Worm (Caenorhabditis elegans) whole organism, L3 larva: Measurements from ENCODE around the gene mtm-6.
A peak's percentile ranks its signal among the peaks of the same experiment; 100 is the strongest.

Source experiments
- ZK546.5 ChIP-seq: sonication (generic microtip); optimal IDR thresholded peaks from 2 replicates; lab custom pipeline; 2017; ENCODE audit warnings: missing biosample characterization, missing genetic modification characterization
- aly-2 ChIP-seq: fragments of 150-350 bp; optimal IDR thresholded peaks from 2 replicates; lab custom pipeline; 2014; ENCODE audit warnings: missing biosample characterization, missing genetic modification characterization
- ama-1 ChIP-seq: fragments of 150-350 bp; optimal IDR thresholded peaks from 2 replicates; lab custom pipeline; 2018
- ceh-16 ChIP-seq: sonication (generic microtip); optimal IDR thresholded peaks from 2 replicates; lab custom pipeline; 2017; ENCODE audit warnings: missing biosample characterization, missing genetic modification characterization
- ceh-28 ChIP-seq: fragments of 150-350 bp; optimal IDR thresholded peaks from 2 replicates; lab custom pipeline; 2014; ENCODE audit warnings: missing biosample characterization, missing genetic modification reagents, missing genetic modification characterization
- egl-27 ChIP-seq: sonication (generic microtip); optimal IDR thresholded peaks from 4 replicates; lab custom pipeline; 2017; ENCODE audit warnings: missing biosample characterization, missing genetic modification reagents, missing genetic modification characterization
- elt-1 ChIP-seq: fragments of 150-350 bp; optimal IDR thresholded peaks from 2 replicates; lab custom pipeline; 2014; ENCODE audit warnings: missing biosample characterization, missing genetic modification characterization
- elt-2 ChIP-seq: sonication (generic microtip); optimal IDR thresholded peaks from 2 replicates; lab custom pipeline; 2016; ENCODE audit warnings: missing genetic modification reagents, mild to moderate bottlenecking, missing genetic modification characterization, missing compliant biosample characterization
- eor-1 ChIP-seq, 2 experiments: fragments of 150-350 bp; optimal IDR thresholded peaks; 2 replicates each; lab custom pipeline; 2014 to 2018; ENCODE audit warnings: missing biosample characterization in 2 of 2, missing genetic modification characterization in 2 of 2
- fkh-10 ChIP-seq: sonication (generic microtip); optimal IDR thresholded peaks from 2 replicates; lab custom pipeline; 2017; ENCODE audit warnings: missing biosample characterization, missing genetic modification reagents, missing genetic modification characterization
- fos-1 ChIP-seq: fragments of 150-350 bp; optimal IDR thresholded peaks from 2 replicates; lab custom pipeline; 2014; ENCODE audit warnings: missing biosample characterization, missing genetic modification characterization
- hmg-11 ChIP-seq: sonication (generic microtip); optimal IDR thresholded peaks from 2 replicates; lab custom pipeline; 2016; ENCODE audit warnings: missing genetic modification characterization, missing compliant biosample characterization
- jun-1 ChIP-seq: fragments of 150-350 bp; optimal IDR thresholded peaks from 2 replicates; lab custom pipeline; 2014; ENCODE audit warnings: missing biosample characterization, missing genetic modification reagents, missing genetic modification characterization
- lin-15B ChIP-seq: fragments of 150-350 bp; optimal IDR thresholded peaks from 2 replicates; lab custom pipeline; 2014; ENCODE audit warnings: missing biosample characterization, missing genetic modification characterization
- lin-39 ChIP-seq: fragments of 150-350 bp; optimal IDR thresholded peaks from 2 replicates; lab custom pipeline; 2018; ENCODE audit warnings: missing biosample characterization, missing genetic modification reagents, missing genetic modification characterization
- lsy-12 ChIP-seq: sonication (generic microtip); optimal IDR thresholded peaks from 2 replicates; lab custom pipeline; 2016; ENCODE audit warnings: mild to moderate bottlenecking, missing genetic modification characterization, missing compliant biosample characterization
- mdl-1 ChIP-seq: fragments of 150-350 bp; optimal IDR thresholded peaks from 2 replicates; lab custom pipeline; 2014; ENCODE audit warnings: missing biosample characterization, missing genetic modification characterization
- mml-1 ChIP-seq: fragments of 150-350 bp; sonication (generic microtip); optimal IDR thresholded peaks from 3 replicates; lab custom pipeline; 2014; ENCODE audit warnings: missing biosample characterization, missing genetic modification characterization
- nfya-1 ChIP-seq: sonication (generic microtip); optimal IDR thresholded peaks from 2 replicates; lab custom pipeline; 2017; ENCODE audit warnings: missing genetic modification characterization, mild to moderate bottlenecking, missing compliant biosample characterization, antibody characterized with exemption, moderate library complexity; ENCODE audit not compliant: insufficient read depth
- nhr-11 ChIP-seq: fragments of 150-350 bp; optimal IDR thresholded peaks from 2 replicates; lab custom pipeline; 2014; ENCODE audit warnings: missing biosample characterization, missing genetic modification characterization
- nhr-237 ChIP-seq: fragments of 150-350 bp; optimal IDR thresholded peaks from 2 replicates; lab custom pipeline; 2014; ENCODE audit warnings: missing biosample characterization, missing genetic modification characterization
- nhr-25 ChIP-seq: sonication (generic microtip); optimal IDR thresholded peaks from 2 replicates; lab custom pipeline; 2017; ENCODE audit warnings: missing biosample characterization, missing genetic modification characterization
- nhr-67 ChIP-seq: fragments of 150-350 bp; optimal IDR thresholded peaks from 2 replicates; lab custom pipeline; 2014; ENCODE audit warnings: missing biosample characterization, missing genetic modification characterization
- nhr-76 ChIP-seq: fragments of 150-350 bp; sonication (generic microtip); optimal IDR thresholded peaks from 5 replicates; lab custom pipeline; 2014; ENCODE audit warnings: missing biosample characterization, missing genetic modification characterization
- nhr-77 ChIP-seq: fragments of 150-350 bp; optimal IDR thresholded peaks from 2 replicates; lab custom pipeline; 2014; ENCODE audit warnings: missing biosample characterization, missing genetic modification characterization
- pqm-1 ChIP-seq: fragments of 150-350 bp; optimal IDR thresholded peaks from 2 replicates; lab custom pipeline; 2017; ENCODE audit warnings: missing biosample characterization, missing genetic modification characterization, inconsistent platforms
- sea-2 ChIP-seq: fragments of 150-350 bp; sonication (generic microtip); optimal IDR thresholded peaks from 4 replicates; lab custom pipeline; 2014; ENCODE audit warnings: missing biosample characterization, missing genetic modification reagents, missing genetic modification characterization
- skn-1 ChIP-seq: fragments of 150-350 bp; optimal IDR thresholded peaks from 2 replicates; lab custom pipeline; 2014; ENCODE audit warnings: missing biosample characterization, missing genetic modification characterization
- snpc-4 ChIP-seq: fragments of 150-350 bp; optimal IDR thresholded peaks from 2 replicates; lab custom pipeline; 2014; ENCODE audit warnings: missing biosample characterization, missing genetic modification characterization
- tbx-2 ChIP-seq: sonication (generic microtip); optimal IDR thresholded peaks from 2 replicates; lab custom pipeline; 2016; ENCODE audit warnings: mild to moderate bottlenecking, missing genetic modification characterization, missing compliant biosample characterization
- unc-39 ChIP-seq: sonication (generic microtip); optimal IDR thresholded peaks from 4 replicates; lab custom pipeline; 2017; ENCODE audit warnings: missing biosample characterization, missing genetic modification characterization
- unc-62 ChIP-seq: fragments of 150-350 bp; sonication (generic microtip); optimal IDR thresholded peaks from 4 replicates; lab custom pipeline; 2014; ENCODE audit warnings: missing biosample characterization, missing genetic modification reagents, missing genetic modification characterization
- zag-1 ChIP-seq: fragments of 150-350 bp; optimal IDR thresholded peaks from 2 replicates; lab custom pipeline; 2014; ENCODE audit warnings: missing biosample characterization, missing genetic modification characterization
- ztf-11 ChIP-seq: fragments of 150-350 bp; optimal IDR thresholded peaks from 2 replicates; lab custom pipeline; 2014; ENCODE audit warnings: missing biosample characterization, missing genetic modification characterization
- ztf-4 ChIP-seq: fragments of 150-350 bp; optimal IDR thresholded peaks from 2 replicates; lab custom pipeline; 2014; ENCODE audit warnings: missing biosample characterization, missing genetic modification characterization

mtm-6 gene

DNA sequence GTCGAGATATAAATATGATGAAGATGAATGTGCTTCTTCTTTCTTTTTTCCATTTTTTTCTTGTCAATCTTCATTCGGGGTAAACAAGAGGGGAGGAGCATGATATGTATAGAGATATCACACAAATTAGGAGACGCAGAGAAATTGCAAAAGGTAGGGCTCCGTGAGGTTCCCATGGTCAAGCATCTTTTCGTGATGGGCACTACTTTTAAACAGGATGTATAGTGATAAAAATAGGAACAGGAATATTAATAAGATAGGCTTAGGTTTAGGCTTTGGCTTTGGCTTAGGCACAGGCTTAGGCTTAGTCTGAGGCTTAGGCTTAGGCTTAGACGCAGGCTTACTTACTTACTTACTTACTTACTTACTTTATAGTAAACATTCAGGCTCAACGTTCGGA is 22.1 kb upstream of the mtm-6 start, which contains the start of gene F53A2.1:
Gene F53A2.1 (minus strand): TSS at position 101 of the 400 bp plus-strand sequence.
- TF ChIP-seq nhr-237 (tag; lab: Kevin White, UChicago) (no peak), sea-2 (GFP tag; lab: Kevin White, UChicago) (no peak), nhr-67 (no peak), lsy-12 (tag; lab: Kevin White, UChicago) (no peak), zag-1 (tag; lab: Kevin White, UChicago) (no peak), ceh-28 (tag; lab: Kevin White, UChicago) (no peak), snpc-4 (tag; lab: Kevin White, UChicago) (no peak), lin-39 (no peak), eor-1 (tag; optimal IDR thresholded peaks at IDR 0.05; lab: Kevin White, UChicago) (no peak), nhr-25 (tag; lab: Kevin White, UChicago) (no peak), fos-1 (tag; lab: Kevin White, UChicago) (no peak), aly-2 (tag; lab: Kevin White, UChicago) (no peak), nhr-11 (tag; lab: Kevin White, UChicago) (no peak), skn-1 (no peak), pqm-1 (tag; lab: Kevin White, UChicago) (no peak), ztf-4 (tag; lab: Kevin White, UChicago) (no peak), fkh-10 (GFP tag; lab: Kevin White, UChicago) (no peak), ceh-16 (no peak), mdl-1 (tag; lab: Kevin White, UChicago) (no peak)

ce11 chrIII:13328911-13329310 is 18.0 kb upstream of the mtm-6 start:
- TF ChIP-seq nhr-67 (no peak), jun-1 (tag; lab: Kevin White, UChicago) (no peak)
- TF ChIP-seq, all 47 proteins: peak for 0

- no peak for TF ChIP-seq egl-27 (tag; lab: Kevin White, UChicago)
- TF ChIP-seq elt-2 (tag; lab: Kevin White, UChicago) = no peak
- TF ChIP-seq nhr-76 (tag; lab: Kevin White, UChicago) = no peak
- TF ChIP-seq jun-1 (tag; lab: Kevin White, UChicago) = no peak
- TF ChIP-seq ztf-4 (tag; lab: Kevin White, UChicago) = no peak
- TF ChIP-seq ZK546.5 (tag; lab: Kevin White, UChicago) = no peak
- no peak for TF ChIP-seq tbx-2
- no peak for TF ChIP-seq nhr-67
- no peak for TF ChIP-seq snpc-4 (tag; lab: Kevin White, UChicago)
- TF ChIP-seq sea-2 (GFP tag; lab: Kevin White, UChicago) = no peak
- TF ChIP-seq lsy-12 (tag; lab: Kevin White, UChicago) = no peak
- TF ChIP-seq elt-1 (tag; lab: Kevin White, UChicago) = no peak
- TF ChIP-seq unc-62 (GFP tag; lab: Kevin White, UChicago) = no peak
- TF ChIP-seq eor-1 (tag; optimal IDR thresholded peaks at IDR 0.05; lab: Kevin White, UChicago) = no peak
- no peak for TF ChIP-seq unc-39 (tag; lab: Kevin White, UChicago)
Measured at ce11 chrIII:13333754-13334153, 13.1 kb upstream of the mtm-6 start, which contains the start of gene sdz-20. sdz-20 (plus strand) TSS chrIII:13334054.

ce11 chrIII:13339672-13340071 is 7.2 kb upstream of the mtm-6 start, which contains the start of gene F53A2.3:
F53A2.3 (minus strand) TSS chrIII:13339772.
- TF ChIP-seq lsy-12 (tag; lab: Kevin White, UChicago) = no peak
- no peak for TF ChIP-seq elt-2 (tag; lab: Kevin White, UChicago)
- no peak for TF ChIP-seq ztf-4 (tag; lab: Kevin White, UChicago)
- no peak for TF ChIP-seq nhr-77 (tag; lab: Kevin White, UChicago)
- no peak for TF ChIP-seq elt-1 (tag; lab: Kevin White, UChicago)
- TF ChIP-seq ceh-16 = no peak
- TF ChIP-seq nhr-25 (tag; lab: Kevin White, UChicago) = no peak
- TF ChIP-seq ama-1 (lab: Kevin White, UChicago) = no peak
- no peak for TF ChIP-seq ztf-11
- no peak for TF ChIP-seq jun-1 (tag; lab: Kevin White, UChicago)

DNA sequence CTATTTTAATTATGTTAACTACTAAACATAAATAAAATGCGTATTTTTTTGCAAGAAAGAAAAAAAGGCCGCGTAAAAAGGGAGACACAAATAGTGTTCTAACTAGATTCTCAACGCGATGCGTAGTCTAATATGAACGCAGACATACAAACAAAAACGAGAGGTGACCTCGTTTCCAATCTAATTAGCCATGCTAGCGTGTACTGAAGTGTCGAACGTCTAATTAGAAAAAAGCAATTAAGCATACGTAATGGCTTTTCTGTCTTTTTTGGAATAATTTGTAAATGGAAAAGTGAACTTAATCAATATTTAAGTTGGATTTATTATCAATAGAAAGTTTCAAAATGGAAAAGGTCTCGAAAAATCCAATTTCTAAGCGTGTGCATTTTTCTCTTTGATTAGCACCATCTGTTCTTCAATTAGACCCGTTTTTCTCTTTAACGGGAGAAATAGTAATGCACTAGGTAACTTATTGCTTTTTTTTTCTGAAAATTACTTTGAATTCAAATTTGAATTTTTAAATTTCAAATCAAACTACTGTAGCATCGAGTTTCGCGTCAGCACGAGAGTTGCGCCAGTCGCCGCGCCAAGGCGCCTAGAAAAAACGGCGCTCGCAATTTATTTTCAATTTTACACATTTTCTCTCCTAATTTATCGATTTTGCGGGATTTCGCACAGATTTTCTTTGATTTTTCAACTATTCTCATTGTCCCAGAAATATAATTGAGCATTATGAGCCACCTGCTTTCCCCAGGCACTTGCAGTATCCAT is 6.2 kb upstream of the mtm-6 start:
- TF ChIP-seq nhr-25 (tag; lab: Kevin White, UChicago) (no peak), elt-2 (tag; lab: Kevin White, UChicago) (peak; percentile 10), lin-15B (tag; lab: Kevin White, UChicago) (peak; percentile 9), nfya-1 (peak; percentile 42), hmg-11 (tag; lab: Kevin White, UChicago) (peak; percentile 23), fos-1 (tag; lab: Kevin White, UChicago) (no peak), fkh-10 (GFP tag; lab: Kevin White, UChicago) (no peak), nhr-11 (tag; lab: Kevin White, UChicago) (no peak), ztf-4 (tag; lab: Kevin White, UChicago) (no peak), mml-1 (tag; lab: Kevin White, UChicago) (no peak)
